Fruit fly (Drosophila melanogaster) whole organism, embryonic: ENCODE results near the gene CG1136.

Experiments
- Ada2b ChIP-seq: fragments of 200-800 bp; sonication (Bioruptor generic); IDR thresholded peaks from 2 replicates; pipeline ENCODE4 v1.3.6; 2022; ENCODE audit warnings: missing biosample characterization, missing genetic modification characterization
- Asciz ChIP-seq: fragments of 200-800 bp; sonication (Bioruptor generic); optimal IDR thresholded peaks from 2 replicates; lab custom pipeline; 2017; ENCODE audit warnings: missing biosample characterization, mild to moderate bottlenecking, missing genetic modification characterization, missing genetic modification reagents
- Atf3 ChIP-seq: fragments of 200-800 bp; sonication (Bioruptor generic); optimal IDR thresholded peaks from 3 replicates; lab custom pipeline; 2016; ENCODE audit warnings: missing biosample characterization, missing genetic modification characterization
- CG10979 ChIP-seq: fragments of 200-800 bp; sonication (Bioruptor generic); optimal IDR thresholded peaks from 2 replicates; lab custom pipeline; 2018; ENCODE audit warnings: missing biosample characterization, mild to moderate bottlenecking, missing genetic modification characterization, moderate library complexity
- CG11093 ChIP-seq: fragments of 200-800 bp; sonication (Bioruptor generic); IDR thresholded peaks from 3 replicates; pipeline ENCODE4 v1.3.6; 2022; ENCODE audit warnings: missing biosample characterization, missing genetic modification characterization
- CG11504 ChIP-seq: fragments of 200-800 bp; sonication (Bioruptor generic); optimal IDR thresholded peaks from 3 replicates; lab custom pipeline; 2019; ENCODE audit warnings: missing biosample characterization, mild to moderate bottlenecking, missing genetic modification characterization, moderate library complexity
- CG11723 ChIP-seq: fragments of 200-800 bp; sonication (Bioruptor generic); optimal IDR thresholded peaks from 2 replicates; lab custom pipeline; 2017; ENCODE audit warnings: missing biosample characterization, mild to moderate bottlenecking, missing genetic modification characterization
- CG13287 ChIP-seq: fragments of 200-800 bp; sonication (Bioruptor generic); IDR thresholded peaks from 2 replicates; pipeline ENCODE4 v1.3.6; 2022; ENCODE audit warnings: missing biosample characterization, missing genetic modification characterization; ENCODE audit not compliant: partially characterized antibody
- CG13424 ChIP-seq: fragments of 200-800 bp; sonication (Bioruptor generic); optimal IDR thresholded peaks from 2 replicates; lab custom pipeline; 2019; ENCODE audit warnings: missing biosample characterization, mild to moderate bottlenecking, missing genetic modification characterization, moderate library complexity
- CG14667 ChIP-seq: fragments of 200-800 bp; sonication (Bioruptor generic); IDR thresholded peaks from 2 replicates; pipeline ENCODE4 v1.3.6; 2022; ENCODE audit warnings: missing biosample characterization, missing genetic modification characterization
- CG17359 ChIP-seq: fragments of 200-800 bp; sonication (Bioruptor generic); optimal IDR thresholded peaks from 3 replicates; lab custom pipeline; 2018; ENCODE audit warnings: missing biosample characterization, mild to moderate bottlenecking, missing genetic modification characterization, moderate library complexity
- CG17361 ChIP-seq: fragments of 200-800 bp; sonication (Bioruptor generic); IDR thresholded peaks from 3 replicates; pipeline ENCODE4 v1.3.6; 2022; ENCODE audit warnings: missing biosample characterization, missing genetic modification characterization
- CG18262 ChIP-seq: fragments of 200-800 bp; optimal IDR thresholded peaks from 3 replicates; lab custom pipeline; 2019; ENCODE audit warnings: missing biosample characterization, mild to moderate bottlenecking, missing genetic modification characterization, moderate library complexity
- CG18476 ChIP-seq: fragments of 200-800 bp; sonication (Bioruptor generic); optimal IDR thresholded peaks from 2 replicates; lab custom pipeline; 2016; ENCODE audit warnings: missing biosample characterization, mild to moderate bottlenecking, missing genetic modification characterization
- CG2889 ChIP-seq: fragments of 200-800 bp; sonication (Bioruptor generic); IDR thresholded peaks from 3 replicates; pipeline ENCODE4 v1.3.6; 2022; ENCODE audit warnings: missing biosample characterization, missing genetic modification characterization
- CG31441 ChIP-seq: fragments of 200-800 bp; sonication (Bioruptor generic); IDR thresholded peaks from 2 replicates; pipeline ENCODE4 v1.3.6; 2022; ENCODE audit warnings: missing biosample characterization, missing genetic modification characterization
- CG3281 ChIP-seq: fragments of 200-800 bp; sonication (Bioruptor generic); optimal IDR thresholded peaks from 3 replicates; lab custom pipeline; 2017; ENCODE audit warnings: missing biosample characterization, mild to moderate bottlenecking, missing genetic modification characterization
- CG34224 ChIP-seq: fragments of 200-800 bp; sonication (Bioruptor generic); IDR thresholded peaks from 3 replicates; pipeline ENCODE4 v1.3.6; 2022; ENCODE audit warnings: missing biosample characterization, missing genetic modification characterization; ENCODE audit not compliant: partially characterized antibody
- CG34376 ChIP-seq: fragments of 200-800 bp; sonication (Bioruptor generic); optimal IDR thresholded peaks from 2 replicates; lab custom pipeline; 2018; ENCODE audit warnings: missing biosample characterization, mild to moderate bottlenecking, missing genetic modification characterization
- CG4360 ChIP-seq: fragments of 200-800 bp; sonication (Bioruptor generic); IDR thresholded peaks from 2 replicates; pipeline ENCODE4 v1.3.6; 2022; ENCODE audit warnings: missing biosample characterization, missing genetic modification characterization
- CG7839 ChIP-seq: fragments of 200-800 bp; sonication (Bioruptor generic); optimal IDR thresholded peaks from 3 replicates; lab custom pipeline; 2018; ENCODE audit warnings: missing biosample characterization, mild to moderate bottlenecking, missing genetic modification characterization, moderate library complexity
- CG8765 ChIP-seq: fragments of 200-800 bp; sonication (Bioruptor generic); IDR thresholded peaks from 2 replicates; pipeline ENCODE4 v1.3.6; 2022; ENCODE audit warnings: missing biosample characterization, missing genetic modification characterization
- CG9215 ChIP-seq: fragments of 200-800 bp; sonication (Bioruptor generic); IDR thresholded peaks from 2 replicates; pipeline ENCODE4 v1.3.6; 2022; ENCODE audit warnings: missing biosample characterization, missing genetic modification characterization
- Chrac-16 ChIP-seq: fragments of 200-800 bp; sonication (Bioruptor generic); optimal IDR thresholded peaks from 3 replicates; lab custom pipeline; 2016; ENCODE audit warnings: missing biosample characterization, missing genetic modification characterization
- CoRest ChIP-seq: fragments of 200-800 bp; sonication (Bioruptor generic); optimal IDR thresholded peaks from 3 replicates; lab custom pipeline; 2018; ENCODE audit warnings: missing biosample characterization, mild to moderate bottlenecking, missing genetic modification characterization, moderate library complexity
- Fer1 ChIP-seq: fragments of 200-800 bp; sonication (Bioruptor generic); optimal IDR thresholded peaks from 2 replicates; lab custom pipeline; 2017; ENCODE audit warnings: missing biosample characterization, mild to moderate bottlenecking, missing genetic modification characterization
- Hand ChIP-seq: fragments of 200-800 bp; sonication (Bioruptor generic); optimal IDR thresholded peaks from 2 replicates; lab custom pipeline; 2017; ENCODE audit warnings: mild to moderate bottlenecking, missing biosample characterization, missing genetic modification reagents, missing genetic modification characterization
- Hr51 ChIP-seq, 2 experiments: fragments of 200-800 bp; sonication (Bioruptor generic); optimal IDR thresholded peaks; 2 replicates in 1 of 2; 3 replicates in 1 of 2; lab custom pipeline; 2016 to 2018; ENCODE audit warnings: missing biosample characterization in 2 of 2, missing genetic modification characterization in 2 of 2, mild to moderate bottlenecking in 1 of 2, moderate library complexity in 1 of 2
- Med ChIP-seq: fragments of 200-800 bp; sonication (Bioruptor generic); peaks from one replicate; lab custom pipeline; 2016; ENCODE audit warnings: missing biosample characterization, missing genetic modification characterization, mild to moderate bottlenecking, inconsistent platforms, moderate library complexity
- Meics ChIP-seq: fragments of 200-800 bp; sonication (Bioruptor generic); optimal IDR thresholded peaks from 2 replicates; lab custom pipeline; 2017; ENCODE audit warnings: missing biosample characterization, mild to moderate bottlenecking, missing genetic modification characterization
- PHDP ChIP-seq: fragments of 200-800 bp; sonication (Bioruptor generic); optimal IDR thresholded peaks from 3 replicates; lab custom pipeline; 2018; ENCODE audit warnings: missing biosample characterization, mild to moderate bottlenecking, missing genetic modification characterization, moderate library complexity
- Sox100B ChIP-seq: fragments of 200-800 bp; sonication (Bioruptor generic); optimal IDR thresholded peaks from 3 replicates; lab custom pipeline; 2018; ENCODE audit warnings: missing biosample characterization, mild to moderate bottlenecking, missing genetic modification characterization
- Sox102F ChIP-seq: fragments of 200-800 bp; sonication (Bioruptor generic); optimal IDR thresholded peaks from 2 replicates; lab custom pipeline; 2018; ENCODE audit warnings: missing biosample characterization, mild to moderate bottlenecking, missing genetic modification characterization, moderate library complexity
- Stat92E ChIP-seq, 3 experiments: fragments of >200 bp in 2 of 3; fragments of 200-800 bp in 1 of 3; sonication (Bioruptor generic) in 1 of 3; optimal IDR thresholded peaks; 2 replicates each; lab custom pipeline; 2017 to 2019; ENCODE audit warnings: missing biosample characterization in 3 of 3, missing genetic modification characterization in 3 of 3, mild to moderate bottlenecking in 1 of 3, moderate library complexity in 1 of 3
- btn ChIP-seq: fragments of 200-800 bp; sonication (Bioruptor generic); optimal IDR thresholded peaks from 2 replicates; lab custom pipeline; 2016; ENCODE audit warnings: missing biosample characterization, missing genetic modification characterization
- cwo ChIP-seq: fragments of 200-800 bp; sonication (Bioruptor generic); optimal IDR thresholded peaks from 3 replicates; lab custom pipeline; 2017; ENCODE audit warnings: missing biosample characterization, missing genetic modification characterization, mild to moderate bottlenecking, moderate library complexity, missing genetic modification reagents
- ewg ChIP-seq: fragments of 200-800 bp; sonication (Bioruptor generic); optimal IDR thresholded peaks from 3 replicates; lab custom pipeline; 2017; ENCODE audit warnings: mild to moderate bottlenecking, missing biosample characterization, missing genetic modification reagents, missing genetic modification characterization
- exex ChIP-seq: fragments of 200-800 bp; sonication (Bioruptor generic); optimal IDR thresholded peaks from 4 replicates; lab custom pipeline; 2018; ENCODE audit warnings: missing biosample characterization, mild to moderate bottlenecking, missing genetic modification characterization, moderate library complexity
- fd96Cb ChIP-seq: fragments of 200-800 bp; sonication (Bioruptor generic); optimal IDR thresholded peaks from 2 replicates; lab custom pipeline; 2018; ENCODE audit warnings: missing biosample characterization, mild to moderate bottlenecking, missing genetic modification characterization, moderate library complexity
- gfzf ChIP-seq: fragments of 200-800 bp; sonication (Bioruptor generic); optimal IDR thresholded peaks from 2 replicates; lab custom pipeline; 2016; ENCODE audit warnings: missing biosample characterization, mild to moderate bottlenecking, missing genetic modification characterization, moderate library complexity
- grau ChIP-seq: fragments of 200-800 bp; optimal IDR thresholded peaks from 3 replicates; lab custom pipeline; 2019; ENCODE audit warnings: missing biosample characterization, mild to moderate bottlenecking, missing genetic modification characterization, moderate library complexity
- gt ChIP-seq: fragments of 200-800 bp; sonication (Bioruptor generic); IDR thresholded peaks from 2 replicates; pipeline ENCODE4 v1.3.6; 2022; ENCODE audit warnings: missing biosample characterization, missing genetic modification characterization
- her ChIP-seq: fragments of 200-800 bp; sonication (Bioruptor generic); optimal IDR thresholded peaks from 2 replicates; lab custom pipeline; 2016; ENCODE audit warnings: missing biosample characterization, missing genetic modification characterization
- lab ChIP-seq: fragments of 200-800 bp; sonication (Bioruptor generic); optimal IDR thresholded peaks from 3 replicates; lab custom pipeline; 2017; ENCODE audit warnings: missing biosample characterization, missing genetic modification characterization, mild to moderate bottlenecking, moderate library complexity, missing genetic modification reagents
- pan ChIP-seq, 4 experiments: fragments of >200 bp in 3 of 4; fragments of 200-800 bp in 1 of 4; sonication (Bioruptor generic) in 1 of 4; optimal IDR thresholded peaks in 3 of 4; IDR thresholded peaks in 1 of 4; 2 replicates each; pipeline versions ENCODE4 v1.3.6 to Lab custom; 2017 to 2022; ENCODE audit warnings: missing biosample characterization in 2 of 4, missing genetic modification characterization in 2 of 4, mixed read lengths in 1 of 4
- phol ChIP-seq: fragments of 200-800 bp; sonication (Bioruptor generic); optimal IDR thresholded peaks from 3 replicates; lab custom pipeline; 2018; ENCODE audit warnings: missing biosample characterization, mild to moderate bottlenecking, missing genetic modification characterization, moderate library complexity
- sim ChIP-seq: fragments of 200-800 bp; sonication (Bioruptor generic); IDR thresholded peaks from 2 replicates; pipeline ENCODE4 v1.3.6; 2022; ENCODE audit warnings: missing biosample characterization, missing genetic modification characterization
- sr ChIP-seq: fragments of 200-800 bp; sonication (Bioruptor generic); IDR thresholded peaks from 3 replicates; pipeline ENCODE4 v1.3.6; 2022; ENCODE audit warnings: missing biosample characterization, missing genetic modification characterization
- zf30C ChIP-seq: fragments of 200-800 bp; sonication (Bioruptor generic); optimal IDR thresholded peaks from 3 replicates; lab custom pipeline; 2018; ENCODE audit warnings: missing biosample characterization, mild to moderate bottlenecking, missing genetic modification characterization

The CG1136 gene

DNA sequence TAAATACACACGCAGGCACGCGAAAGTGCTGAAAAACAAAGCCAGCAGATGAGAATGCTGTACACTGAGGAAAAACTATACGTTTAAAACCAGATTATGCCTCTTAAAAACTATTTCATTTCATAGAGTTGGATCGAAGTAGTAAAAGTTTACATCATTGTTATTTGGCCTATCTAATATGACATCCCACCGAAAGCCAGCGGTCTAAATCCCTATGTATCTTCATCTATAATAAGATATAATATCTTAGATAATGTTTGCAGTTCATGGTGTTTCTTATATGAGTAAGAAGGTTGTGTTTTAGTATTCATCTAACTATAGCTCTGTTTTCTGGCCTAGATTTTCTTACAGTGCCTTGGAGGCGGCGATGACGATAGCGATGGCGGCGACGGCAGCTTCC lies 36.3 kb upstream of the CG1136 start (continued):
- TF ChIP-seq Hand (GFP tag; lab: Kevin White, UChicago) = peak; percentile 44
- no peak for TF ChIP-seq btn (GFP tag; lab: Kevin White, UChicago)
- TF ChIP-seq CG13424 (tag; lab: Kevin White, UChicago) = peak; percentile 17
- TF ChIP-seq exex (tag; lab: Kevin White, UChicago) = no peak
- TF ChIP-seq pan (optimal IDR thresholded peaks at IDR 0.05; lab: Kevin White, UChicago) = no peak
- TF ChIP-seq pan (GFP tag; optimal IDR thresholded peaks at IDR 0.05 in 1 of 2, IDR thresholded peaks at IDR 0.05 in 1 of 2) = no peak
- TF ChIP-seq gfzf = no peak
- TF ChIP-seq CG8765 (GFP tag; lab: Robert Waterston, UW) = no peak
- TF ChIP-seq CG31441 (GFP tag; lab: Robert Waterston, UW) = peak; percentile 54
- peak; percentile 17 for TF ChIP-seq Asciz (GFP tag; lab: Kevin White, UChicago)
- TF ChIP-seq gt (GFP tag; lab: Robert Waterston, UW) = no peak
- peak in 1 of 2 experiments; percentile 35 for TF ChIP-seq Hr51 (GFP tag; optimal IDR thresholded peaks at IDR 0.05; lab: Kevin White, UChicago)
- peak; percentile 21 for TF ChIP-seq CoRest
- TF ChIP-seq CG11093 = no peak
- peak; percentile 12 for TF ChIP-seq Med (GFP tag; lab: Kevin White, UChicago)
- peak; percentile 44 for TF ChIP-seq lab
- TF ChIP-seq CG17361 = peak; percentile 39; the same call in 1 of the 3 replicates
- no peak for TF ChIP-seq CG11723 (GFP tag; lab: Kevin White, UChicago)
- TF ChIP-seq CG4360 (GFP tag; lab: Robert Waterston, UW) = no peak
- TF ChIP-seq CG10979 (tag; lab: Kevin White, UChicago) = peak; percentile 7
- TF ChIP-seq grau = peak; percentile 38
- TF ChIP-seq sim = no peak
- no peak for TF ChIP-seq Atf3 (GFP tag; lab: Kevin White, UChicago)
- TF ChIP-seq CG34224 (GFP tag; lab: Robert Waterston, UW) = no peak
- TF ChIP-seq CG34376 (GFP tag; lab: Kevin White, UChicago) = no peak
- TF ChIP-seq CG13287 = no peak
- peak; percentile 14 for TF ChIP-seq CG17359 (tag; lab: Kevin White, UChicago)
- no peak for TF ChIP-seq Stat92E (GFP tag; optimal IDR thresholded peaks at IDR 0.05; lab: Kevin White, UChicago)
- no peak for TF ChIP-seq CG9215 (GFP tag; lab: Robert Waterston, UW)
- TF ChIP-seq Sox100B (GFP tag; lab: Kevin White, UChicago) = peak; percentile 29
- peak; percentile 6 for TF ChIP-seq CG18476 (GFP tag; lab: Kevin White, UChicago)
- peak; percentile 56 for TF ChIP-seq Meics
- no peak for TF ChIP-seq CG14667 (GFP tag; lab: Robert Waterston, UW)
- no peak for TF ChIP-seq sr (GFP tag; lab: Robert Waterston, UW)
- TF ChIP-seq fd96Cb (tag; lab: Kevin White, UChicago) = peak; percentile 13
- TF ChIP-seq phol = peak; percentile 30
- no peak for TF ChIP-seq Ada2b
- TF ChIP-seq PHDP (tag; lab: Kevin White, UChicago) = peak; percentile 11
- TF ChIP-seq zf30C (GFP tag; lab: Kevin White, UChicago) = no peak
- peak; percentile 59 for TF ChIP-seq CG11504 (tag; lab: Kevin White, UChicago)
- TF ChIP-seq CG2889 (GFP tag; lab: Robert Waterston, UW) = no peak
- peak; percentile 38 for TF ChIP-seq CG7839
- no peak for TF ChIP-seq her (GFP tag; lab: Kevin White, UChicago)
- peak; percentile 38 for TF ChIP-seq Fer1 (GFP tag; lab: Kevin White, UChicago)
- TF ChIP-seq cwo = peak; percentile 32
- TF ChIP-seq CG18262 (tag; lab: Kevin White, UChicago) = peak; percentile 43
- peak; percentile 11 for TF ChIP-seq Sox102F (GFP tag; lab: Kevin White, UChicago)
- peak; percentile 37 for TF ChIP-seq CG3281 (GFP tag; lab: Kevin White, UChicago)
- no peak for TF ChIP-seq ewg (GFP tag; lab: Kevin White, UChicago)
- TF ChIP-seq Chrac-16 (GFP tag; lab: Kevin White, UChicago) = no peak
